Fruit fly (Drosophila melanogaster): ENCODE results near the gene vari.

The vari gene

dm6 chr2L:20796758-20797514 lies at the start of gene vari:
TSS of gene vari (minus strand) at chr2L:20797042.
- TF ChIP-seq CG10669 (GFP tag; optimal IDR thresholded peaks at IDR 0.05) = no peak
- TF ChIP-seq Lpt (GFP tag; optimal IDR thresholded peaks at IDR 0.05) = no peak
- no peak for TF ChIP-seq lz (GFP tag; optimal IDR thresholded peaks at IDR 0.05)
- no peak for TF ChIP-seq CG6808 (GFP tag; optimal IDR thresholded peaks at IDR 0.05)
- TF ChIP-seq CG11762 (GFP tag; optimal IDR thresholded peaks at IDR 0.05; ENCODE audit: insufficient read depth) = no peak
- no peak for TF ChIP-seq CG11294 (GFP tag; IDR thresholded peaks at IDR 0.05)
- TF ChIP-seq achi (GFP tag; optimal IDR thresholded peaks at IDR 0.05) = peak; percentile 46
- no peak for TF ChIP-seq CG6276 (GFP tag; optimal IDR thresholded peaks at IDR 0.05)
- TF ChIP-seq OdsH (GFP tag; optimal IDR thresholded peaks at IDR 0.05) = no peak
- no peak for TF ChIP-seq CG16779 (tag; optimal IDR thresholded peaks at IDR 0.05)
- no peak for TF ChIP-seq pdm3 (GFP tag; optimal IDR thresholded peaks at IDR 0.05)
- TF ChIP-seq Sox14 (GFP tag; optimal IDR thresholded peaks at IDR 0.05) = no peak
- TF ChIP-seq esn (GFP tag; optimal IDR thresholded peaks at IDR 0.05) = no peak
- TF ChIP-seq CG15336 (GFP tag; IDR thresholded peaks at IDR 0.05) = peak; percentile 27; the same call in 1 of the 2 replicates
- TF ChIP-seq ss (GFP tag; optimal IDR thresholded peaks at IDR 0.05) = peak in 1 of 2 experiments; percentile 5
- peak; percentile 18 for TF ChIP-seq CG6854 (GFP tag; optimal IDR thresholded peaks at IDR 0.05)
- TF ChIP-seq CG7368 (GFP tag; optimal IDR thresholded peaks at IDR 0.05) = no peak
- TF ChIP-seq vri (GFP tag; optimal IDR thresholded peaks at IDR 0.05) = peak; percentile 18
- TF ChIP-seq Ets96B (tag; optimal IDR thresholded peaks at IDR 0.05) = no peak
- no peak for TF ChIP-seq topi (GFP tag; optimal IDR thresholded peaks at IDR 0.05)
- TF ChIP-seq Sox102F (GFP tag; optimal IDR thresholded peaks at IDR 0.05) = no peak
- no peak for TF ChIP-seq dac (GFP tag; optimal IDR thresholded peaks at IDR 0.05)
- no peak for TF ChIP-seq Gug (GFP tag; IDR thresholded peaks at IDR 0.05)
- no peak for TF ChIP-seq Sox15 (GFP tag; optimal IDR thresholded peaks at IDR 0.05)
- peak; percentile 60; the same call in 2 of the 3 replicates for TF ChIP-seq CG6163 (GFP tag; IDR thresholded peaks at IDR 0.05)
- no peak for TF ChIP-seq spab (GFP tag; optimal IDR thresholded peaks at IDR 0.05)

- TF ChIP-seq achi (GFP tag; optimal IDR thresholded peaks at IDR 0.05) (peak; percentile 15), CG6276 (GFP tag; optimal IDR thresholded peaks at IDR 0.05) (peak; percentile 51), CG6163 (GFP tag; IDR thresholded peaks at IDR 0.05) (no peak), eg (GFP tag; IDR thresholded peaks at IDR 0.05) (peak; percentile 64), Lpt (GFP tag; optimal IDR thresholded peaks at IDR 0.05) (peak; percentile 11), CG15336 (GFP tag; IDR thresholded peaks at IDR 0.05) (peak; percentile 59), CG6854 (GFP tag; optimal IDR thresholded peaks at IDR 0.05) (no peak), net (GFP tag; optimal IDR thresholded peaks at IDR 0.05) (peak; percentile 4), fd59A (GFP tag; optimal IDR thresholded peaks at IDR 0.05) (no peak), esn (GFP tag; optimal IDR thresholded peaks at IDR 0.05) (no peak), Sox102F (GFP tag; optimal IDR thresholded peaks at IDR 0.05) (no peak), salr (GFP tag; optimal IDR thresholded peaks at IDR 0.05) (peak in 1 of 2 experiments; percentile 57), lz (GFP tag; optimal IDR thresholded peaks at IDR 0.05) (no peak), Eip78C (GFP tag) (peak; percentile 64), Gug (GFP tag; IDR thresholded peaks at IDR 0.05) (no peak), cyc (GFP tag; optimal IDR thresholded peaks at IDR 0.05) (no peak), CG9139 (GFP tag; optimal IDR thresholded peaks at IDR 0.05) (no peak), CG8119 (GFP tag; IDR thresholded peaks at IDR 0.05) (peak; percentile 51; the same call in 2 of the 3 replicates), CG10631 (GFP tag; optimal IDR thresholded peaks at IDR 0.05) (no peak), Smox (GFP tag; optimal IDR thresholded peaks at IDR 0.05) (no peak), CG11762 (GFP tag; optimal IDR thresholded peaks at IDR 0.05; ENCODE audit: insufficient read depth) (no peak), pdm3 (GFP tag; optimal IDR thresholded peaks at IDR 0.05) (peak; percentile 25), fkh (GFP tag; optimal IDR thresholded peaks at IDR 0.05) (no peak), CG32006 (GFP tag; optimal IDR thresholded peaks at IDR 0.05) (peak; percentile 72), CG10669 (GFP tag; optimal IDR thresholded peaks at IDR 0.05) (no peak), Hr4 (GFP tag; optimal IDR thresholded peaks at IDR 0.05) (peak; percentile 69), CG4318 (GFP tag; optimal IDR thresholded peaks at IDR 0.05) (peak; percentile 28), Hr38 (GFP tag; optimal IDR thresholded peaks at IDR 0.05) (no peak), OdsH (GFP tag; optimal IDR thresholded peaks at IDR 0.05) (peak; percentile 25)
Observed at dm6 chr2L:20844381-20844780, 47.5 kb upstream of the vari start.
